Fruit fly (Drosophila melanogaster): ENCODE results near the gene CG13841.

The CG13841 gene

dm6 chr3R:22793953-22794352, 26.5 kb upstream of the CG13841 start (continued):
- TF ChIP-seq sob (GFP tag; IDR thresholded peaks at IDR 0.05) (no peak), CG5180 (GFP tag; optimal IDR thresholded peaks at IDR 0.05) (no peak), Tbp (GFP tag; optimal IDR thresholded peaks at IDR 0.05) (peak; percentile 84), trem (tag; optimal IDR thresholded peaks at IDR 0.05) (peak; percentile 6), CG10321 (GFP tag; IDR thresholded peaks at IDR 0.05) (no peak), Med (GFP tag) (peak; percentile 75), Jarid2 (GFP tag; optimal IDR thresholded peaks at IDR 0.05) (peak; percentile 1), pfk (GFP tag; optimal IDR thresholded peaks at IDR 0.05) (no peak), slbo (GFP tag; IDR thresholded peaks at IDR 0.05) (0 out of 2 replicates have a peak, but pooled peaks have one; percentile 13), HmgD (GFP tag; optimal IDR thresholded peaks at IDR 0.05) (peak; percentile 53), CG7357 (GFP tag; IDR thresholded peaks at IDR 0.05) (no peak), ttk (GFP tag; IDR thresholded peaks at IDR 0.05) (no peak), Vsx1 (GFP tag; optimal IDR thresholded peaks at IDR 0.05) (no peak), crc (GFP tag; optimal IDR thresholded peaks at IDR 0.05) (no peak), Elba2 (GFP tag; optimal IDR thresholded peaks at IDR 0.05) (no peak), zen (tag; optimal IDR thresholded peaks at IDR 0.05) (peak; percentile 55), CoRest (tag; optimal IDR thresholded peaks at IDR 0.05) (peak; percentile 42), CG1647 (GFP tag; optimal IDR thresholded peaks at IDR 0.05) (no peak), CkIIα-i1 (GFP tag; IDR thresholded peaks at IDR 0.05) (no peak), ATbp (GFP tag; optimal IDR thresholded peaks at IDR 0.05) (no peak), hkb (optimal IDR thresholded peaks at IDR 0.05) (no peak), hkb (GFP tag; IDR thresholded peaks at IDR 0.05) (no peak), CG4404 (GFP tag; IDR thresholded peaks at IDR 0.05) (no peak), Xrp1 (GFP tag; IDR thresholded peaks at IDR 0.05) (no peak), Ssrp (tag; optimal IDR thresholded peaks at IDR 0.05) (peak; percentile 58), shn (GFP tag; optimal IDR thresholded peaks at IDR 0.05) (no peak), CG1233 (GFP tag; optimal IDR thresholded peaks at IDR 0.05) (no peak), CG7987 (GFP tag; optimal IDR thresholded peaks at IDR 0.05) (no peak), CG2712 (tag; optimal IDR thresholded peaks at IDR 0.05) (peak; percentile 35), mirr (GFP tag; optimal IDR thresholded peaks at IDR 0.05) (no peak), dati (GFP tag; IDR thresholded peaks at IDR 0.05) (no peak), Ada2b (GFP tag; IDR thresholded peaks at IDR 0.05) (no peak), otp (GFP tag; IDR thresholded peaks at IDR 0.05) (no peak), crp (GFP tag; optimal IDR thresholded peaks at IDR 0.05) (no peak), maf-S (GFP tag; optimal IDR thresholded peaks at IDR 0.05) (no peak), Lim3 (GFP tag; IDR thresholded peaks at IDR 0.05) (no peak), dysf (GFP tag; IDR thresholded peaks at IDR 0.05) (no peak), CG10274 (GFP tag; optimal IDR thresholded peaks at IDR 0.05) (no peak), inv (GFP tag; IDR thresholded peaks at IDR 0.05; ENCODE audit: partially characterized antibody) (peak; percentile 62; the same call in 1 of the 2 replicates), z (GFP tag; IDR thresholded peaks at IDR 0.05) (no peak), CG32532 (GFP tag; IDR thresholded peaks at IDR 0.05) (no peak), CG10147 (GFP tag; optimal IDR thresholded peaks at IDR 0.05) (no peak), CG12942 (GFP tag; optimal IDR thresholded peaks at IDR 0.05) (no peak), CG6854 (GFP tag; optimal IDR thresholded peaks at IDR 0.05) (peak; percentile 84), Taf1 (GFP tag; IDR thresholded peaks at IDR 0.05) (no peak), CG4424 (GFP tag; optimal IDR thresholded peaks at IDR 0.05) (no peak), toy (GFP tag; IDR thresholded peaks at IDR 0.05) (no peak), ato (GFP tag; IDR thresholded peaks at IDR 0.05; ENCODE audit: partially characterized antibody) (peak; percentile 45; the same call in 1 of the 2 replicates), Hey (tag; optimal IDR thresholded peaks at IDR 0.05) (no peak), CG2116 (GFP tag; optimal IDR thresholded peaks at IDR 0.05) (no peak), vvl (GFP tag; IDR thresholded peaks at IDR 0.05) (0 out of 2 replicates have a peak, but pooled peaks have one; percentile 6), so (GFP tag; IDR thresholded peaks at IDR 0.05) (no peak)
